Worm (Caenorhabditis elegans) whole organism, L4 larva: ENCODE measurements around the gene Y5H2A.4.

Experiments
- D1046.2 ChIP-seq: fragments of 200-800 bp; sonication (Bioruptor generic); IDR thresholded peaks from 2 replicates; pipeline ENCODE4 v1.3.6; 2022; ENCODE audit warnings: missing genetic modification characterization, missing compliant biosample characterization
- F26F4.8 ChIP-seq: fragments of 200-800 bp; sonication (Bioruptor generic); conservative IDR thresholded peaks from 2 replicates; pipeline ENCODE4 v1.3.6; 2022; ENCODE audit warnings: missing genetic modification characterization, missing compliant biosample characterization
- F37D6.2 ChIP-seq: sonication (generic microtip); optimal IDR thresholded peaks from 2 replicates; lab custom pipeline; 2016; ENCODE audit warnings: mild to moderate bottlenecking, missing genetic modification characterization, missing compliant biosample characterization
- F44E2.7 ChIP-seq: fragments of 200-800 bp; sonication (Bioruptor generic); IDR thresholded peaks from 2 replicates; pipeline ENCODE4 v2.1.2; 2022; ENCODE audit warnings: missing genetic modification characterization, missing compliant biosample characterization
- F49E8.2 ChIP-seq: sonication (generic microtip); optimal IDR thresholded peaks from 2 replicates; lab custom pipeline; 2016; ENCODE audit warnings: missing compliant biosample characterization, mild to moderate bottlenecking, missing genetic modification characterization, borderline replicate concordance
- R02D3.7 ChIP-seq: fragments of 150-350 bp; sonication (generic microtip); optimal IDR thresholded peaks from 3 replicates; lab custom pipeline; 2014; ENCODE audit warnings: missing biosample characterization, missing genetic modification characterization
- Y5F2A.4 ChIP-seq: fragments of 200-800 bp; sonication (Bioruptor generic); optimal IDR thresholded peaks from 2 replicates; lab custom pipeline; 2018; ENCODE audit warnings: mild to moderate bottlenecking, missing genetic modification characterization, missing compliant biosample characterization
- ZK546.5 ChIP-seq, 2 experiments: sonication (generic microtip); optimal IDR thresholded peaks; 2 replicates each; lab custom pipeline; 2017; ENCODE audit warnings: missing biosample characterization in 2 of 2, missing genetic modification characterization in 2 of 2
- aha-1 ChIP-seq: fragments of 150-350 bp; peaks from one replicate; lab custom pipeline; 2014; ENCODE audit warnings: missing biosample characterization, missing genetic modification characterization
- attf-4 ChIP-seq: sonication (generic microtip); optimal IDR thresholded peaks from 3 replicates; lab custom pipeline; 2017; ENCODE audit warnings: missing biosample characterization, missing genetic modification characterization
- ceh-28 ChIP-seq: fragments of 150-350 bp; optimal IDR thresholded peaks from 2 replicates; lab custom pipeline; 2014; ENCODE audit warnings: missing biosample characterization, missing genetic modification reagents, missing genetic modification characterization
- ceh-32 ChIP-seq: sonication (generic microtip); optimal IDR thresholded peaks from 2 replicates; lab custom pipeline; 2016; ENCODE audit warnings: mild to moderate bottlenecking, missing genetic modification characterization, missing compliant biosample characterization; ENCODE audit not compliant: poor library complexity
- ceh-44 ChIP-seq: fragments of 200-800 bp; sonication (Bioruptor generic); IDR thresholded peaks from 2 replicates; pipeline ENCODE4 v1.3.6; 2022; ENCODE audit warnings: missing genetic modification reagents, missing genetic modification characterization, missing compliant biosample characterization
- ceh-82 ChIP-seq: sonication (generic microtip); optimal IDR thresholded peaks from 2 replicates; lab custom pipeline; 2017; ENCODE audit warnings: missing biosample characterization, missing genetic modification characterization
- daf-19 ChIP-seq: fragments of 200-800 bp; sonication (Bioruptor generic); conservative IDR thresholded peaks from 2 replicates; pipeline ENCODE4 v1.3.6; 2022; ENCODE audit warnings: missing genetic modification characterization, missing compliant biosample characterization
- dmd-6 ChIP-seq: fragments of 200-800 bp; sonication (Bioruptor generic); IDR thresholded peaks from 2 replicates; pipeline ENCODE4 v1.3.6; 2022; ENCODE audit warnings: missing genetic modification reagents, missing genetic modification characterization, missing compliant biosample characterization
- dve-1 ChIP-seq: sonication (generic microtip); optimal IDR thresholded peaks from 2 replicates; lab custom pipeline; 2017; ENCODE audit warnings: antibody characterized with exemption, mild to moderate bottlenecking, missing genetic modification characterization, missing compliant biosample characterization; ENCODE audit not compliant: insufficient read depth
- egl-27 ChIP-seq: sonication (generic microtip); optimal IDR thresholded peaks from 3 replicates; lab custom pipeline; 2017; ENCODE audit warnings: missing biosample characterization, missing genetic modification reagents, missing genetic modification characterization
- gei-8 ChIP-seq: fragments of 200-800 bp; sonication (Bioruptor generic); optimal IDR thresholded peaks from 2 replicates; lab custom pipeline; 2018; ENCODE audit warnings: mild to moderate bottlenecking, missing genetic modification characterization, missing compliant biosample characterization
- lin-13 ChIP-seq: fragments of 150-350 bp; optimal IDR thresholded peaks from 2 replicates; lab custom pipeline; 2014; ENCODE audit warnings: missing biosample characterization, missing genetic modification reagents, missing genetic modification characterization
- lin-15B ChIP-seq: fragments of 150-350 bp; sonication (generic microtip); optimal IDR thresholded peaks from 3 replicates; lab custom pipeline; 2014; ENCODE audit warnings: missing biosample characterization, missing genetic modification characterization
- lin-39 ChIP-seq: fragments of 150-350 bp; optimal IDR thresholded peaks from 2 replicates; lab custom pipeline; 2014; ENCODE audit warnings: missing biosample characterization, missing genetic modification reagents, missing genetic modification characterization
- lir-3 ChIP-seq: sonication (generic microtip); optimal IDR thresholded peaks from 2 replicates; lab custom pipeline; 2016; ENCODE audit warnings: mild to moderate bottlenecking, missing genetic modification characterization, missing compliant biosample characterization
- lsy-2 ChIP-seq, 2 experiments: fragments of 150-350 bp in 1 of 2; sonication (generic microtip) in 1 of 2; optimal IDR thresholded peaks; 2 replicates each; lab custom pipeline; 2014 to 2017; ENCODE audit warnings: missing biosample characterization in 2 of 2, missing genetic modification characterization in 2 of 2
- mdl-1 ChIP-seq, 2 experiments: fragments of 150-350 bp in 1 of 2; sonication (generic microtip) in 1 of 2; optimal IDR thresholded peaks; 2 replicates each; lab custom pipeline; 2014 to 2017; ENCODE audit warnings: missing biosample characterization in 2 of 2, missing genetic modification characterization in 2 of 2
- mxl-2 ChIP-seq: fragments of 200-800 bp; sonication (Bioruptor generic); conservative IDR thresholded peaks from 2 replicates; pipeline ENCODE4 v1.3.6; 2022; ENCODE audit warnings: missing genetic modification reagents, missing genetic modification characterization, missing compliant biosample characterization
- mxl-3 ChIP-seq: fragments of 200-800 bp; sonication (Bioruptor generic); optimal IDR thresholded peaks from 2 replicates; lab custom pipeline; 2018; ENCODE audit warnings: mild to moderate bottlenecking, missing genetic modification characterization, missing compliant biosample characterization
- nhr-10 ChIP-seq: fragments of 150-350 bp; optimal IDR thresholded peaks from 2 replicates; lab custom pipeline; 2014; ENCODE audit warnings: missing biosample characterization, missing genetic modification characterization
- nhr-237 ChIP-seq: sonication (generic microtip); optimal IDR thresholded peaks from 2 replicates; lab custom pipeline; 2017; ENCODE audit warnings: missing biosample characterization, missing genetic modification characterization
- nhr-25 ChIP-seq: sonication (generic microtip); optimal IDR thresholded peaks from 2 replicates; lab custom pipeline; 2017; ENCODE audit warnings: missing genetic modification characterization, mild to moderate bottlenecking, missing compliant biosample characterization, antibody characterized with exemption, moderate library complexity, borderline replicate concordance; ENCODE audit not compliant: insufficient read depth
- nhr-28 ChIP-seq: fragments of 150-350 bp; optimal IDR thresholded peaks from 2 replicates; lab custom pipeline; 2014; ENCODE audit warnings: missing biosample characterization, missing genetic modification characterization
- nhr-48 ChIP-seq: sonication (generic microtip); optimal IDR thresholded peaks from 2 replicates; lab custom pipeline; 2016; ENCODE audit warnings: mild to moderate bottlenecking, missing genetic modification characterization, missing compliant biosample characterization
- nhr-6 ChIP-seq: fragments of 150-350 bp; optimal IDR thresholded peaks from 2 replicates; lab custom pipeline; 2014; ENCODE audit warnings: missing biosample characterization, missing genetic modification characterization
- nhr-77 ChIP-seq: fragments of 150-350 bp; optimal IDR thresholded peaks from 2 replicates; lab custom pipeline; 2014; ENCODE audit warnings: missing biosample characterization, missing genetic modification characterization
- pha-4 ChIP-seq, 2 experiments: fragments of 150-350 bp in 1 of 2; fragments of 200-800 bp in 1 of 2; sonication (Bioruptor generic) in 1 of 2; IDR thresholded peaks in 1 of 2; optimal IDR thresholded peaks in 1 of 2; 2 replicates each; pipeline versions ENCODE4 v1.3.6 to Lab custom; 2014 to 2022; ENCODE audit warnings: missing genetic modification characterization in 2 of 2, missing genetic modification reagents in 2 of 2, missing biosample characterization in 1 of 2, missing compliant biosample characterization in 1 of 2
- pqm-1 ChIP-seq: sonication (generic microtip); optimal IDR thresholded peaks from 2 replicates; lab custom pipeline; 2017; ENCODE audit warnings: missing biosample characterization, missing genetic modification characterization
- saeg-2 ChIP-seq: fragments of 200-800 bp; sonication (Bioruptor generic); IDR thresholded peaks from 2 replicates; pipeline ENCODE4 v1.3.6; 2022; ENCODE audit warnings: missing genetic modification reagents, missing genetic modification characterization, missing compliant biosample characterization
- skn-1 ChIP-seq: fragments of 150-350 bp; optimal IDR thresholded peaks from 2 replicates; lab custom pipeline; 2014; ENCODE audit warnings: missing biosample characterization, missing genetic modification characterization
- snpc-4 ChIP-seq: fragments of 150-350 bp; optimal IDR thresholded peaks from 2 replicates; lab custom pipeline; 2014; ENCODE audit warnings: missing biosample characterization, missing genetic modification characterization
- unc-39 ChIP-seq: sonication (generic microtip); optimal IDR thresholded peaks from 2 replicates; lab custom pipeline; 2017; ENCODE audit warnings: missing biosample characterization, missing genetic modification characterization
- zip-2 ChIP-seq: fragments of 150-350 bp; optimal IDR thresholded peaks from 2 replicates; lab custom pipeline; 2014; ENCODE audit warnings: missing biosample characterization, missing genetic modification characterization

Gene Y5H2A.4

ce11 chrV:2306383-2306782 lies 32.2 kb upstream of the Y5H2A.4 start:
- TF ChIP-seq aha-1 (tag; lab: Kevin White, UChicago) (peak; percentile 83), snpc-4 (no peak)
- TF ChIP-seq, all 104 proteins: peak for 1

- TF ChIP-seq Y5F2A.4 (GFP tag; lab: Kevin White, UChicago): no peak
- no peak for TF ChIP-seq unc-39 (tag; lab: Kevin White, UChicago)
- TF ChIP-seq lin-13: no peak
- no peak for TF ChIP-seq nhr-48
- TF ChIP-seq ceh-28 (tag; lab: Kevin White, UChicago): no peak
- TF ChIP-seq gei-8 (GFP tag; lab: Kevin White, UChicago): no peak
- TF ChIP-seq F37D6.2 (tag; lab: Kevin White, UChicago): no peak
- no peak for TF ChIP-seq F49E8.2
- TF ChIP-seq F26F4.8 (GFP tag; lab: Robert Waterston, UW): no peak
- no peak for TF ChIP-seq skn-1 (tag; lab: Kevin White, UChicago)
- no peak for TF ChIP-seq mxl-2
These were observed 29.6 kb upstream of the Y5H2A.4 start, which contains the start of gene irld-15 for ce11 chrV:2303775-2304174. TSS of gene irld-15 (minus strand) at chrV:2303875.

ce11 chrV:2300905-2301304 lies 26.8 kb upstream of the Y5H2A.4 start, which contains the start of gene Y19D10B.8:
TSS of gene Y19D10B.8 (minus strand) at chrV:2301005.
- TF ChIP-seq nhr-48 (no peak), mxl-3 (GFP tag; lab: Kevin White, UChicago) (no peak), egl-27 (tag; lab: Kevin White, UChicago) (no peak), attf-4 (tag; lab: Kevin White, UChicago) (no peak), R02D3.7 (tag; lab: Kevin White, UChicago) (no peak), zip-2 (no peak), nhr-237 (tag; lab: Kevin White, UChicago) (no peak), nhr-77 (no peak), pqm-1 (tag; lab: Kevin White, UChicago) (no peak), nhr-6 (tag; lab: Kevin White, UChicago) (no peak), lir-3 (tag; lab: Kevin White, UChicago) (no peak), daf-19 (no peak), lin-15B (tag; lab: Kevin White, UChicago) (no peak), lin-39 (tag; lab: Kevin White, UChicago) (no peak), ceh-82 (tag; lab: Kevin White, UChicago) (no peak), nhr-25 (tag; lab: Kevin White, UChicago) (no peak), Y5F2A.4 (GFP tag; lab: Kevin White, UChicago) (no peak), ceh-32 (tag; lab: Kevin White, UChicago) (no peak), lin-13 (no peak)

- TF ChIP-seq unc-39 (tag; lab: Kevin White, UChicago) (no peak), pqm-1 (tag; lab: Kevin White, UChicago) (peak; percentile 13)
These were observed 20.4 kb upstream of the Y5H2A.4 start, which contains the start of gene nhr-226 for ce11 chrV:2294577-2294976. TSS of gene nhr-226 (plus strand) at chrV:2294877.

ce11 chrV:2292240-2292639 lies 18.1 kb upstream of the Y5H2A.4 start, which contains the start of gene nhr-115:
TSS of gene nhr-115 (plus strand) at chrV:2292540.
- TF ChIP-seq dmd-6 (GFP tag; lab: Robert Waterston, UW) (peak; percentile 26; the same call in 1 of the 2 replicates), pqm-1 (tag; lab: Kevin White, UChicago) (peak; percentile 14), lin-13 (no peak), zip-2 (no peak), pha-4 (GFP tag; IDR thresholded peaks at IDR 0.05; lab: Robert Waterston, UW) (no peak), pha-4 (tag; optimal IDR thresholded peaks at IDR 0.05; lab: Kevin White, UChicago) (no peak), daf-19 (no peak), F49E8.2 (no peak), nhr-77 (no peak), F44E2.7 (GFP tag; lab: Robert Waterston, UW) (no peak), nhr-10 (tag; lab: Kevin White, UChicago) (no peak), nhr-28 (tag; lab: Kevin White, UChicago) (peak; percentile 41), D1046.2 (no peak), saeg-2 (GFP tag; lab: Robert Waterston, UW) (no peak), lir-3 (tag; lab: Kevin White, UChicago) (no peak), mdl-1 (tag; optimal IDR thresholded peaks at IDR 0.05; lab: Kevin White, UChicago) (no peak), ceh-44 (no peak), dve-1 (no peak), lsy-2 (tag; optimal IDR thresholded peaks at IDR 0.05; lab: Kevin White, UChicago) (no peak), R02D3.7 (tag; lab: Kevin White, UChicago) (no peak), ZK546.5 (tag; optimal IDR thresholded peaks at IDR 0.05; lab: Kevin White, UChicago) (no peak)
